Fruit fly (Drosophila melanogaster): ENCODE results near the gene RnpS1.

RnpS1 gene

DNA sequence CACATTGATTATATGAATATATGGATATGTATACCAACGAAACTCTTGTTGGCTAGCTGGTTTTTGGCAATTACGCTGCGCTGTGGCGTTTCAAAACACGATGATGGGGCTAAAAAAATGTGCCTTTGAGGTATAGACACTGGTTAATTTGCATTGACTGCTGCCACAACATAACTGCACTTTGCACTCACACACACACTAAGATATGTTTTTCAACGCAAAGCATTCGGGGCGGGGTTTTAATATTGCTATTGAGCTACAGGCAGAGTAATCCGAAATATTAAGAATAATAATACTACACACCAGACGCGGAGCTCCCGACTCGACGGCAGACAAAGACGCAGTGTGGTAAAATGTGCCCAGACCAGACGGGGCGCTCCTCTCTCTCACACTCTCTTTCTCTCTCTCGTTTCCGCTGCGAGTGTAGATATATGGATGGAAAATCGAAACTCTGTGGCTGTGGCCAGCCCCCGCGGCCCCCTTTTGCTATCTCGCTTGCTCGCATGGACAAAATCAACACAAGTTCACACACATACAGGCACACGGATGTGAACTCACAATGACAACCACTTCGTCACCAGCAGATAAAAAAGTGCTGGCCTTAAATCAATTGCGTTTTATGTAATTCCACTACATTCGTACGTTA is 698 bp upstream of the RnpS1 start (continued):
- no peak for TF ChIP-seq ham (GFP tag; IDR thresholded peaks at IDR 0.05)
- TF ChIP-seq Gsc (GFP tag; IDR thresholded peaks at IDR 0.05) = no peak
- TF ChIP-seq lbe (GFP tag; optimal IDR thresholded peaks at IDR 0.05) = peak; percentile 58
- TF ChIP-seq ara (GFP tag; IDR thresholded peaks at IDR 0.05) = no peak
- TF ChIP-seq CG31224 (GFP tag; IDR thresholded peaks at IDR 0.05) = no peak
- no peak for TF ChIP-seq CG14667 (GFP tag; IDR thresholded peaks at IDR 0.05)
- TF ChIP-seq TFAM (GFP tag; optimal IDR thresholded peaks at IDR 0.05) = no peak
- TF ChIP-seq dpn (GFP tag; optimal IDR thresholded peaks at IDR 0.05) = peak; percentile 5 to 12
- TF ChIP-seq ap (GFP tag; IDR thresholded peaks at IDR 0.05) = no peak
- TF ChIP-seq Bteb2 (GFP tag; optimal IDR thresholded peaks at IDR 0.05) = no peak
- TF ChIP-seq oc (tag; optimal IDR thresholded peaks at IDR 0.05) = no peak
- TF ChIP-seq BtbVII (GFP tag; optimal IDR thresholded peaks at IDR 0.05) = peak; percentile 69
- TF ChIP-seq CG17568 (GFP tag; optimal IDR thresholded peaks at IDR 0.05) = no peak
- no peak for TF ChIP-seq Aef1 (GFP tag; IDR thresholded peaks at IDR 0.05)
- TF ChIP-seq ssp (GFP tag; IDR thresholded peaks at IDR 0.05) = no peak
- TF ChIP-seq CG6791 (GFP tag; IDR thresholded peaks at IDR 0.05; ENCODE audit: partially characterized antibody) = no peak
- TF ChIP-seq Jarid2 (GFP tag; optimal IDR thresholded peaks at IDR 0.05) = peak; percentile 52
- TF ChIP-seq odd (GFP tag; optimal IDR thresholded peaks at IDR 0.05) = peak; percentile 68
- peak; percentile 21 for TF ChIP-seq CG2120 (GFP tag; optimal IDR thresholded peaks at IDR 0.05)
- no peak for TF ChIP-seq jing (GFP tag; optimal IDR thresholded peaks at IDR 0.05)
- no peak for TF ChIP-seq Nf-YA (GFP tag; IDR thresholded peaks at IDR 0.05)
- TF ChIP-seq so (GFP tag; IDR thresholded peaks at IDR 0.05) = no peak
- TF ChIP-seq CG4730 (GFP tag; IDR thresholded peaks at IDR 0.05) = no peak
- TF ChIP-seq sens (GFP tag) = peak; percentile 85
- peak; percentile 91 for TF ChIP-seq Med (GFP tag)
- peak; percentile 44 for TF ChIP-seq NC2β (GFP tag; optimal IDR thresholded peaks at IDR 0.05)
- TF ChIP-seq Atf-2 (GFP tag; optimal IDR thresholded peaks at IDR 0.05) = no peak
- TF ChIP-seq Opbp (GFP tag; IDR thresholded peaks at IDR 0.05; ENCODE audit: partially characterized antibody) = no peak
- TF ChIP-seq Eip74EF (GFP tag; optimal IDR thresholded peaks at IDR 0.05) = peak in 1 of 2 experiments; percentile 83
- no peak for TF ChIP-seq CG11456 (GFP tag; IDR thresholded peaks at IDR 0.05)
- no peak for TF ChIP-seq ci (GFP tag; IDR thresholded peaks at IDR 0.05)
- peak; percentile 62 for TF ChIP-seq CG12219 (GFP tag; optimal IDR thresholded peaks at IDR 0.05)
- TF ChIP-seq CG11723 (GFP tag; optimal IDR thresholded peaks at IDR 0.05) = peak; percentile 32
- TF ChIP-seq CG2202 (tag; optimal IDR thresholded peaks at IDR 0.05) = no peak
- no peak for TF ChIP-seq E2f1 (GFP tag; IDR thresholded peaks at IDR 0.05)
- TF ChIP-seq CG8944 (GFP tag; optimal IDR thresholded peaks at IDR 0.05) = no peak
- TF ChIP-seq CG42726 (GFP tag; IDR thresholded peaks at IDR 0.05; ENCODE audit: partially characterized antibody) = no peak
- no peak for TF ChIP-seq Dfd (GFP tag; optimal IDR thresholded peaks at IDR 0.05)
- TF ChIP-seq phol (tag; optimal IDR thresholded peaks at IDR 0.05) = no peak
- peak; percentile 68 for TF ChIP-seq lab (GFP tag; optimal IDR thresholded peaks at IDR 0.05)
- TF ChIP-seq al (GFP tag; IDR thresholded peaks at IDR 0.05) = no peak
- TF ChIP-seq CG7987 (GFP tag; optimal IDR thresholded peaks at IDR 0.05) = peak; percentile 81
- no peak for TF ChIP-seq Ravus (GFP tag; IDR thresholded peaks at IDR 0.05)
- TF ChIP-seq CG8359 (GFP tag; optimal IDR thresholded peaks at IDR 0.05; ENCODE audit: borderline replicate concordance) = no peak
- no peak for TF ChIP-seq CG6689 (GFP tag; IDR thresholded peaks at IDR 0.05)
- TF ChIP-seq Dll (GFP tag; IDR thresholded peaks at IDR 0.05; ENCODE audit: partially characterized antibody) = no peak
- peak in 1 of 2 experiments; percentile 9 for TF ChIP-seq bsh (GFP tag; optimal IDR thresholded peaks at IDR 0.05)
- no peak for TF ChIP-seq trem (tag; optimal IDR thresholded peaks at IDR 0.05)
- TF ChIP-seq BEAF-32 (GFP tag; optimal IDR thresholded peaks at IDR 0.05) = no peak
- TF ChIP-seq CG15696 (tag; optimal IDR thresholded peaks at IDR 0.05) = no peak
